Worm (Caenorhabditis elegans): ENCODE data around the gene ptp-1.

Gene ptp-1

DNA sequence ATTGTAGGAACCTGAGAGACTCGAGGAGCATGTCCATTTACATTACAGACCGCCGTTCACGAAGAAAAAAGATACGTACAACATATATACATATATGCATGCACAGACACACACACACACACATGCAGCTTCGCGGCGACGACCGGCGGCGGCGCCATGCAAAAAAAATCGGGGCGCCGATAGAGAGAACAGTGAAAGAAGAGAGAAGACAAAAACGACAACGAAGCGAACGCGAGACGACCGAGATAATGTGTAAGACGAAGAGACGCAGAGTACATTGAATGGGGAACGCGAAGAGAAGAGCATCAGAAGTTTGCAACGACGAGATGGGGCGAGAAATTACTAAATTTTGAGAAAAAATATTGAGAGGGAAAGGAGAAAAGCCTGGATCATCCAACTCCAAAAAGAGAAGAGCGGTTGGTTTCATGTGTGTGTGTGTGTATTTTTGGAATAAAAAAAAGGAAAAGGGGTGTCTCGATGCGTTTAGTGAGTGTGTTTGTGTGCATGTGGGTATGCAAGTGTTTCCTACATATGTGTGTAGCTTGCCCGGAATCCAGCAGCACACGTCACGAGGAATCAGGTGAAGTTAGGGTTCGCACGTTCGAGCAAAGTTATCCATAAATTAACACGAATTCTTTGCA, 29.2 kb downstream of the ptp-1 start:
- TF ChIP-seq ceh-36 (tag; optimal IDR thresholded peaks at IDR 0.05) (no peak), ets-7 (tag; optimal IDR thresholded peaks at IDR 0.05) (no peak), tbx-37 (GFP tag; conservative IDR thresholded peaks at IDR 0.05) (no peak), hmbx-1 (tag; optimal IDR thresholded peaks at IDR 0.05) (no peak), ceh-13 (GFP tag; optimal IDR thresholded peaks at IDR 0.05) (no peak), aly-1 (tag; optimal IDR thresholded peaks at IDR 0.05) (no peak), ama-1 (optimal IDR thresholded peaks at IDR 0.05) (no peak), flt-1 (GFP tag; IDR thresholded peaks at IDR 0.05) (no peak), tra-4 (tag; optimal IDR thresholded peaks at IDR 0.05) (no peak), B0310.2 (tag; optimal IDR thresholded peaks at IDR 0.05) (no peak), pes-1 (GFP tag; IDR thresholded peaks at IDR 0.05) (no peak), hnd-1 (tag; optimal IDR thresholded peaks at IDR 0.05) (no peak), sea-1 (GFP tag; conservative IDR thresholded peaks at IDR 0.05) (no peak), scrt-1 (GFP tag; IDR thresholded peaks at IDR 0.05) (no peak)

DNA sequence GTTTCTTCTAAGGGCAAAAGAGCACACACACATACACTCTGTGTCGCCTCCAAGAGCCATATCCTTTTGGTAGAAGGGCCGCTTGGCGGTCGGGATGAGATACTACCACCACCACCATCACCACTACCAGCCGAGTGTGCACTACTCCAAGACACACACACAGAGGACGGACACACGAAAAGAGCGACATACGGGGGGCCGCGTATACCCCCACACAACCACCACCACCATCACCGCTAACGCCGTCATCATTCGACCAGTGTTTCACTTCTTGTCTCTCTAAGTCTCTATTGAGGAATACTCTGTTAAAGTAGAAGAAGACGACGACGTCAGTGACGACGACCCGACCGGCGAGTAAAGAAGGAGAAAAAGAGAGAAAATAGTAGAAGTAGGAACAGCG, 30.1 kb downstream of the ptp-1 start:
- no peak for TF ChIP-seq ceh-36 (tag; optimal IDR thresholded peaks at IDR 0.05)
- TF ChIP-seq pes-1 (GFP tag; IDR thresholded peaks at IDR 0.05): peak; percentile 58; the same call in 1 of the 2 replicates
- peak; percentile 7 for TF ChIP-seq ets-7 (tag; optimal IDR thresholded peaks at IDR 0.05)
- TF ChIP-seq hmg-4 (GFP tag; optimal IDR thresholded peaks at IDR 0.05): peak; percentile 82
- 0 out of 2 replicates have a peak, but pooled peaks have one; percentile 52 for TF ChIP-seq scrt-1 (GFP tag; IDR thresholded peaks at IDR 0.05)
- TF ChIP-seq aly-1 (tag; optimal IDR thresholded peaks at IDR 0.05): peak; percentile 59
- 0 out of 2 replicates have a peak, but pooled peaks have one; percentile 11 for TF ChIP-seq sea-1 (GFP tag; conservative IDR thresholded peaks at IDR 0.05)
- no peak for TF ChIP-seq tbx-11 (GFP tag; IDR thresholded peaks at IDR 0.05)
- TF ChIP-seq flt-1 (GFP tag; IDR thresholded peaks at IDR 0.05): no peak
- no peak for TF ChIP-seq tra-4 (tag; optimal IDR thresholded peaks at IDR 0.05)

DNA sequence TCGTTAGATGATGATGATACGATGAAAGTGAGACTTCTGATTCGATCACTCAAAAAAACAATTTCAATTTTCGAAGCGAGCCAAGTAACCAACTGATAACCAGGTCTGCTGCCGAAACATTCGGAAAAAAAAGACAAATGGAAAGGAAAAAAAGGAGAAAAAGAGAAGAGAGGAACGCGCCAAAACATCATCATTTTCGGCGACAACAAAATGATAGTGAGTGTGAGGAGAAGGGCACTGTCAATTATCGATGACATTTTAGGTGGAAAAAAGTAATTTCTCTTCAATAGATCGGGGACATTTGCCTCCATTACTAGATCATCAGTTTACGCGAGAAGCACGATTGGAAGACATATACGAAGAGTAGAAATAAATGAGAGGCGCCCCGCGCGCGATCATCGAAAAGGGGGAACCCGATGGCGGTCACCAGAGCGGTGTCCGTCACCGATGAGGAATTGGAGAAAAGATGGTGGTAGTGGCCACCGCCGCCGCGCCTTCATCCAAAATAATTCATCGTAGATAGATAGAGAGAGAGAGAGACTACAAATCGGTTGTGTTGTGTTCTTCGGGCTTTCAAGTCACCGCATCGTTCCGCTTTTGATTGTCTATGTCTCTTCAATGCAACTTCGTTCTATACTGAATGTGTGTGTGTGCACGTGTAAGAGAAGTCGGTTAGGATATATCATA, 30.8 kb downstream of the ptp-1 start:
- no peak for TF ChIP-seq aly-1 (tag; optimal IDR thresholded peaks at IDR 0.05)
- TF ChIP-seq hnd-1 (tag; optimal IDR thresholded peaks at IDR 0.05): no peak
- TF ChIP-seq hmg-4 (GFP tag; optimal IDR thresholded peaks at IDR 0.05): no peak
- TF ChIP-seq tra-4 (tag; optimal IDR thresholded peaks at IDR 0.05): no peak
- no peak for TF ChIP-seq ets-7 (tag; optimal IDR thresholded peaks at IDR 0.05)
- TF ChIP-seq tbx-11 (GFP tag; IDR thresholded peaks at IDR 0.05): no peak
- TF ChIP-seq flt-1 (GFP tag; IDR thresholded peaks at IDR 0.05): no peak
- TF ChIP-seq B0310.2 (tag; optimal IDR thresholded peaks at IDR 0.05): no peak
- TF ChIP-seq hmbx-1 (tag; optimal IDR thresholded peaks at IDR 0.05): no peak
- TF ChIP-seq ceh-36 (tag; optimal IDR thresholded peaks at IDR 0.05): no peak
- TF ChIP-seq tbx-37 (GFP tag; conservative IDR thresholded peaks at IDR 0.05): no peak
- TF ChIP-seq F13C5.2 (tag; optimal IDR thresholded peaks at IDR 0.05): no peak
- no peak for TF ChIP-seq sea-1 (GFP tag; conservative IDR thresholded peaks at IDR 0.05)

DNA sequence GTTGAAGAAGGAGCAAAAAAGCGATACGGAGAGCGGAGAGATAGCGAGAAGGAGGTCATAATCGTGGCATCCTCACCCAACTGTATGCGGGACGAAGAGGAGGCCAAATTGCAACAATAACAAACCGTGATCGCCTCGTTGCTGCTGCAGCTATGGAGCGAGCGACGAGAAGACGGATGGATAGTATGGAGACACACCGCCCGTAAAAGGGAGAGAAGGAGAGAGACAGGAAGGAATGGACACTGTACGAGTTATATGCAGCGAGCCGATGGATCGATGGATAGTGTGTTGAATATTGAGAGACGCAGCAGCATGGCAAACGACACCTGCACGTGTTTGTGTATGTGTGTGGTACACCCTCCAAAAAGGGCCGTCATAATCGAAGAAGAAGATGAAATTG, 33.2 kb downstream of the ptp-1 start:
- no peak for TF ChIP-seq ama-1 (optimal IDR thresholded peaks at IDR 0.05)
- TF ChIP-seq hnd-1 (tag; optimal IDR thresholded peaks at IDR 0.05): no peak
- peak; percentile 33 for TF ChIP-seq B0310.2 (tag; optimal IDR thresholded peaks at IDR 0.05)
- TF ChIP-seq flt-1 (GFP tag; IDR thresholded peaks at IDR 0.05): no peak
- TF ChIP-seq ceh-36 (tag; optimal IDR thresholded peaks at IDR 0.05): no peak
- peak; percentile 11 for TF ChIP-seq hmg-4 (GFP tag; optimal IDR thresholded peaks at IDR 0.05)
- peak; percentile 72 for TF ChIP-seq aly-1 (tag; optimal IDR thresholded peaks at IDR 0.05)
- TF ChIP-seq F13C5.2 (tag; optimal IDR thresholded peaks at IDR 0.05): no peak

DNA sequence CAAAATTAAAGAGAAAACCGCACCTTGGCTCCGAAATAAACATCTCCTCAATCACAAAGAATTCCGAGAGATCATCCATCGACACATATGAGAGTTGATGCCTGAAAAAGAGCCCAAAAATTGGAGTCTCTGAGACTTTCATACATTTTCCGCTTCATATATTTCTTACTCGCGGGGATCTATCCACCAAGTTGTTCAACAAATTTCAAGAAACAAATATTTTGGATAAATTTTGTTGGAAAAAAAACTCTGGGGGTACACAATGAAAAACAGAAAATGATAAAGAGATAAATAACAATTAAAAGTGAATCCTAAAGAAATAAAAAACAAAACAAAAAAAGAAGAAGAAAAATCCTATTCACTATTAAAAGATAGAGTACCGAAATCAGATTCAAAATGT, 36.5 kb downstream of the ptp-1 start, which contains the start of gene sel-8:
Gene sel-8, minus strand, starts transcription at position 101 of the 400 bp plus-strand sequence.
- TF ChIP-seq ama-1 (optimal IDR thresholded peaks at IDR 0.05) (no peak), ceh-13 (GFP tag; optimal IDR thresholded peaks at IDR 0.05) (no peak), hmbx-1 (tag; optimal IDR thresholded peaks at IDR 0.05) (no peak), ceh-36 (tag; optimal IDR thresholded peaks at IDR 0.05) (no peak), flt-1 (GFP tag; IDR thresholded peaks at IDR 0.05) (no peak), F13C5.2 (tag; optimal IDR thresholded peaks at IDR 0.05) (no peak), aly-1 (tag; optimal IDR thresholded peaks at IDR 0.05) (no peak)

DNA sequence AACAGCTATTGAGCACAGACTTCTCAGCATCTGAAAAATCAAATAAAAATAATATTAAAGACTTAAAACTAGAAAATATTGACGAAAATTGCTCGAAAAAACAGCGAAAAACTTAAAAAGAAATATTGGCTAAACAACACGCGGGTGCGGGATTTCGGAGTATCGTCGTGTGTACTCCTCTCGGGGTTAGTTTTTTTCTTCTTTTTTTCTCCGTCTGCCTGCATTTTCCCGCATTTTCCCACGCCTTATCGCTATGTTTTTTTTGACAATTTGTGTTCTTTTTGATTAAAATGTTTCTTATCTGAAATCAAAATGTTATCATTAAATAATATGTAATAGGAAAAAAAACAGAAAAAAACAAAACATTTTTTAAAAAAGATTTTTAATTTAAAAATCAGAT, 39.8 kb downstream of the ptp-1 start, which contains the start of gene mrps-31:
Gene mrps-31, minus strand, starts transcription at position 36 of the 400 bp plus-strand sequence.
- TF ChIP-seq tbx-11 (GFP tag; IDR thresholded peaks at IDR 0.05): no peak
- TF ChIP-seq flt-1 (GFP tag; IDR thresholded peaks at IDR 0.05): no peak
- no peak for TF ChIP-seq ceh-36 (tag; optimal IDR thresholded peaks at IDR 0.05)
- no peak for TF ChIP-seq ets-7 (tag; optimal IDR thresholded peaks at IDR 0.05)
- no peak for TF ChIP-seq ama-1 (optimal IDR thresholded peaks at IDR 0.05)

DNA sequence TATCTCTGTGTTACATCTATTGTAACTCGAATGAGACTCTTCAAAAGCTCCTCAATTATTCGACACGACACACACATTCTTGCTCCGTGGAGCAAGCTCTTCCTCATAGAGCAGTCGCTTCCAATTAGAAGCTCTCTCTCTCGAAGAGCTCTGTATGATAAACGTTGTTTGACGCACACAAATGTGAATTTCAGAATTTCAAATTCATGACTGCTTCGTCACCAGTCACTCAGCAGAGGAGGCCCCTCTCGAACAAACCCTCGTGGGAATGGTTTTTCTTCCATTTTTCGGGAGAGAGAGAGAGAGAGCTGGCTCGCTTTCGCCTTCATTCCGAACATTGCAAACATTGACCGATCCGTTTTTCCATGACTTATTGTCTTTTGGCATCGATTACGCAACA, 41.9 kb downstream of the ptp-1 start:
- TF ChIP-seq scrt-1 (GFP tag; IDR thresholded peaks at IDR 0.05): no peak

DNA sequence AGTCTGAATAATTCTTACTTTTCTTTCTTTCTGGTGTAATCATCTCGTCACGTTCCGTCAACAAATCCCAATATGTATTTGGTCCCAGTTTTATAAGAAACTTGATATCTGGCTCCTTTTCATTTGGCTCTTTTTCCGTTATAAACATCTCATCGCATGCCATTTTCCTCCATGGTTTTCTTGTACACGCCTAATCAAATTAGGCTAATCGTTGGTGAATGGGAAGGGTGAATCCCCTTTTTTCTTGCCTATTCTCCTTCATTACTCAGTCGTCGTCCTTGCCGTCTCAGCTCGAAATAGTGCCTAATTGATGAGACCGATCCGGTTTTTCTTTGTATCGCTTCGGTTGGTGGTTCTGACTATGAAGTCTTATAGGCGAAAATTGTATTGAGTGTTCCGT, 43.6 kb downstream of the ptp-1 start:
- TF ChIP-seq tbx-37 (GFP tag; conservative IDR thresholded peaks at IDR 0.05): no peak
- TF ChIP-seq hnd-1 (tag; optimal IDR thresholded peaks at IDR 0.05): no peak
- TF ChIP-seq B0310.2 (tag; optimal IDR thresholded peaks at IDR 0.05): no peak
- TF ChIP-seq tra-4 (tag; optimal IDR thresholded peaks at IDR 0.05): no peak
- TF ChIP-seq ama-1 (optimal IDR thresholded peaks at IDR 0.05): no peak
- no peak for TF ChIP-seq hmg-4 (GFP tag; optimal IDR thresholded peaks at IDR 0.05)
- no peak for TF ChIP-seq scrt-1 (GFP tag; IDR thresholded peaks at IDR 0.05)
- TF ChIP-seq F13C5.2 (tag; optimal IDR thresholded peaks at IDR 0.05): no peak
- TF ChIP-seq tbx-11 (GFP tag; IDR thresholded peaks at IDR 0.05): no peak
- no peak for TF ChIP-seq ets-7 (tag; optimal IDR thresholded peaks at IDR 0.05)
- TF ChIP-seq ceh-13 (GFP tag; optimal IDR thresholded peaks at IDR 0.05): no peak
- no peak for TF ChIP-seq sea-1 (GFP tag; conservative IDR thresholded peaks at IDR 0.05)
- no peak for TF ChIP-seq ceh-36 (tag; optimal IDR thresholded peaks at IDR 0.05)
- TF ChIP-seq hmbx-1 (tag; optimal IDR thresholded peaks at IDR 0.05): no peak
- no peak for TF ChIP-seq aly-1 (tag; optimal IDR thresholded peaks at IDR 0.05)

Measured in whole organism, early embryonic.